Worm (Caenorhabditis elegans) whole organism, young adult: ENCODE measurements around the gene C17C3.9.
A peak's percentile ranks its signal among the peaks of the same experiment; 100 is the strongest.

Experiments
- B0336.3 ChIP-seq: fragments of 200-800 bp; sonication (Bioruptor generic); IDR thresholded peaks from 2 replicates; pipeline ENCODE4 v1.3.6; 2022; ENCODE audit warnings: missing genetic modification characterization, missing compliant biosample characterization
- C06A6.2 ChIP-seq: fragments of 200-800 bp; sonication (Bioruptor generic); conservative IDR thresholded peaks from 2 replicates; pipeline ENCODE4 v1.3.6; 2022; ENCODE audit warnings: missing genetic modification characterization, missing compliant biosample characterization
- F57A8.1 ChIP-seq: fragments of 200-800 bp; sonication (Bioruptor generic); optimal IDR thresholded peaks from 2 replicates; lab custom pipeline; 2018; ENCODE audit warnings: mild to moderate bottlenecking, missing genetic modification characterization, moderate library complexity, missing compliant biosample characterization
- K11D2.4 ChIP-seq: fragments of 200-800 bp; sonication (Bioruptor generic); IDR thresholded peaks from 2 replicates; pipeline ENCODE4 v1.3.6; 2022; ENCODE audit warnings: missing genetic modification reagents, missing genetic modification characterization, missing compliant biosample characterization
- T26A5.8 ChIP-seq: sonication (generic microtip); optimal IDR thresholded peaks from 2 replicates; lab custom pipeline; 2016; ENCODE audit warnings: missing genetic modification characterization, missing compliant biosample characterization
- Y53G8AR.9 ChIP-seq: fragments of 200-800 bp; sonication (Bioruptor generic); conservative IDR thresholded peaks from 2 replicates; pipeline ENCODE4 v1.3.6; 2022; ENCODE audit warnings: missing genetic modification reagents, missing genetic modification characterization, missing compliant biosample characterization
- Y67H2A.10 ChIP-seq: fragments of 200-800 bp; sonication (Bioruptor generic); conservative IDR thresholded peaks from 2 replicates; pipeline ENCODE4 v1.3.6; 2022; ENCODE audit warnings: missing genetic modification reagents, missing genetic modification characterization, missing compliant biosample characterization
- Y79H2A.3 ChIP-seq: fragments of 200-800 bp; sonication (Bioruptor generic); conservative IDR thresholded peaks from 2 replicates; pipeline ENCODE4 v1.3.6; 2022; ENCODE audit warnings: missing genetic modification reagents, missing genetic modification characterization, missing compliant biosample characterization
- ZK185.1 ChIP-seq: sonication (generic microtip); optimal IDR thresholded peaks from 2 replicates; lab custom pipeline; 2016; ENCODE audit warnings: mild to moderate bottlenecking, missing genetic modification characterization, missing compliant biosample characterization; ENCODE audit not compliant: poor library complexity, severe bottlenecking
- athp-1 ChIP-seq: sonication (generic microtip); optimal IDR thresholded peaks from 2 replicates; lab custom pipeline; 2017; ENCODE audit warnings: mild to moderate bottlenecking, missing genetic modification characterization, missing compliant biosample characterization
- attf-6 ChIP-seq: fragments of 200-800 bp; sonication (Bioruptor generic); IDR thresholded peaks from 2 replicates; pipeline ENCODE4 v1.3.6; 2022; ENCODE audit warnings: missing genetic modification reagents, missing genetic modification characterization, missing compliant biosample characterization
- cebp-2 ChIP-seq: fragments of 200-800 bp; sonication (Bioruptor generic); IDR thresholded peaks from 2 replicates; pipeline ENCODE4 v1.3.6; 2022; ENCODE audit warnings: missing genetic modification characterization, missing compliant biosample characterization
- ceh-100 ChIP-seq: fragments of 200-800 bp; sonication (Bioruptor generic); IDR thresholded peaks from 2 replicates; pipeline ENCODE4 v1.3.6; 2022; ENCODE audit warnings: missing genetic modification reagents, missing genetic modification characterization, missing compliant biosample characterization
- ceh-27 ChIP-seq: fragments of 200-800 bp; sonication (Bioruptor generic); optimal IDR thresholded peaks from 2 replicates; lab custom pipeline; 2018; ENCODE audit warnings: mild to moderate bottlenecking, missing genetic modification characterization, moderate library complexity, missing compliant biosample characterization
- ceh-40 ChIP-seq: fragments of 200-800 bp; sonication (Bioruptor generic); IDR thresholded peaks from 2 replicates; pipeline ENCODE4 v1.3.6; 2022; ENCODE audit warnings: missing genetic modification characterization, missing compliant biosample characterization
- chd-7 ChIP-seq: sonication (generic microtip); optimal IDR thresholded peaks from 2 replicates; lab custom pipeline; 2016; ENCODE audit warnings: mild to moderate bottlenecking, missing genetic modification characterization, moderate library complexity, missing compliant biosample characterization
- die-1 ChIP-seq: sonication (generic microtip); optimal IDR thresholded peaks from 2 replicates; lab custom pipeline; 2016; ENCODE audit warnings: missing genotype, mild to moderate bottlenecking, missing genetic modification characterization, missing compliant biosample characterization
- dpl-1 ChIP-seq: fragments of 150-350 bp; optimal IDR thresholded peaks from 2 replicates; lab custom pipeline; 2014; ENCODE audit warnings: missing biosample characterization, missing genetic modification reagents, missing genetic modification characterization
- efl-1 ChIP-seq: fragments of 150-350 bp; optimal IDR thresholded peaks from 2 replicates; lab custom pipeline; 2014; ENCODE audit warnings: missing biosample characterization, missing genetic modification reagents, missing genetic modification characterization
- egl-18 ChIP-seq: fragments of 200-800 bp; sonication (Bioruptor generic); IDR thresholded peaks from 2 replicates; pipeline ENCODE4 v1.3.6; 2022; ENCODE audit warnings: missing genetic modification reagents, missing genetic modification characterization, missing compliant biosample characterization
- ekl-4 ChIP-seq: fragments of 200-800 bp; sonication (Bioruptor generic); IDR thresholded peaks from 2 replicates; pipeline ENCODE4 v1.3.6; 2022; ENCODE audit warnings: missing genetic modification reagents, missing genetic modification characterization, missing compliant biosample characterization
- fkh-3 ChIP-seq: sonication (generic microtip); optimal IDR thresholded peaks from 2 replicates; lab custom pipeline; 2016; ENCODE audit warnings: mild to moderate bottlenecking, missing genetic modification characterization, missing compliant biosample characterization
- hmg-20 ChIP-seq: fragments of 200-800 bp; sonication (Bioruptor generic); IDR thresholded peaks from 2 replicates; pipeline ENCODE4 v1.3.6; 2022; ENCODE audit warnings: missing genetic modification reagents, missing genetic modification characterization, missing compliant biosample characterization
- hrde-1 ChIP-seq: sonication (generic microtip); optimal IDR thresholded peaks from 2 replicates; lab custom pipeline; 2016; ENCODE audit warnings: missing genetic modification characterization, mild to moderate bottlenecking, missing compliant biosample characterization, moderate library complexity, missing genotype, missing genetic modification reagents, borderline replicate concordance
- let-607 ChIP-seq, 2 experiments: fragments of 200-800 bp in 1 of 2; sonication (Bioruptor generic) in 1 of 2; sonication (generic microtip) in 1 of 2; optimal IDR thresholded peaks; 2 replicates each; lab custom pipeline; 2016 to 2018; ENCODE audit warnings: mild to moderate bottlenecking in 2 of 2, missing compliant biosample characterization in 2 of 2, missing genetic modification characterization in 2 of 2, moderate library complexity in 2 of 2, missing genotype in 1 of 2
- lin-54 ChIP-seq: fragments of 200-800 bp; sonication (Bioruptor generic); optimal IDR thresholded peaks from 2 replicates; lab custom pipeline; 2018; ENCODE audit warnings: mild to moderate bottlenecking, missing genetic modification characterization, missing compliant biosample characterization
- lir-1 ChIP-seq: fragments of 200-800 bp; sonication (Bioruptor generic); conservative IDR thresholded peaks from 2 replicates; pipeline ENCODE4 v1.3.6; 2022; ENCODE audit warnings: missing genetic modification reagents, missing genetic modification characterization, missing compliant biosample characterization
- madf-10 ChIP-seq: sonication (generic microtip); optimal IDR thresholded peaks from 2 replicates; lab custom pipeline; 2016; ENCODE audit warnings: mild to moderate bottlenecking, missing genetic modification characterization, missing compliant biosample characterization
- mcd-1 ChIP-seq: fragments of 200-800 bp; sonication (Bioruptor generic); IDR thresholded peaks from 2 replicates; pipeline ENCODE4 v1.3.6; 2022; ENCODE audit warnings: missing genetic modification reagents, missing genetic modification characterization, missing compliant biosample characterization
- mel-28 ChIP-seq: sonication (generic microtip); optimal IDR thresholded peaks from 2 replicates; lab custom pipeline; 2016; ENCODE audit warnings: borderline replicate concordance, mild to moderate bottlenecking, missing genetic modification characterization, missing compliant biosample characterization
- nfya-1 ChIP-seq: sonication (generic microtip); optimal IDR thresholded peaks from 2 replicates; lab custom pipeline; 2017; ENCODE audit warnings: antibody characterized with exemption, missing compliant biosample characterization, missing genetic modification characterization, borderline replicate concordance; ENCODE audit not compliant: insufficient read depth
- nfya-2 ChIP-seq: fragments of 200-800 bp; sonication (Bioruptor generic); IDR thresholded peaks from 2 replicates; pipeline ENCODE4 v1.3.6; 2022; ENCODE audit warnings: missing genetic modification reagents, missing genetic modification characterization, missing compliant biosample characterization
- nfyb-1 ChIP-seq: fragments of 200-800 bp; sonication (Bioruptor generic); IDR thresholded peaks from 2 replicates; pipeline ENCODE4 v1.3.6; 2022; ENCODE audit warnings: missing genetic modification reagents, missing genetic modification characterization, missing compliant biosample characterization
- nhr-80 ChIP-seq: sonication (generic microtip); optimal IDR thresholded peaks from 2 replicates; lab custom pipeline; 2016; ENCODE audit warnings: missing genetic modification characterization, missing compliant biosample characterization
- pbrm-1 ChIP-seq: fragments of 200-800 bp; sonication (Bioruptor generic); IDR thresholded peaks from 2 replicates; pipeline ENCODE4 v1.3.6; 2022; ENCODE audit warnings: missing genetic modification reagents, missing genetic modification characterization, missing compliant biosample characterization
- pha-4 ChIP-seq: fragments of 150-350 bp; sonication (generic microtip); optimal IDR thresholded peaks from 2 replicates; lab custom pipeline; 2014; ENCODE audit warnings: missing biosample characterization, missing genetic modification reagents, missing genetic modification characterization
- sdz-38 ChIP-seq: sonication (generic microtip); optimal IDR thresholded peaks from 2 replicates; lab custom pipeline; 2016; ENCODE audit warnings: missing genotype, missing genetic modification characterization, missing compliant biosample characterization
- snpc-4 ChIP-seq, 5 experiments: fragments of 150-350 bp in 1 of 5; sonication (generic microtip) in 4 of 5; optimal IDR thresholded peaks; 2 replicates each; lab custom pipeline; 2014 to 2018; ENCODE audit warnings: missing genetic modification characterization in 5 of 5, missing biosample characterization in 3 of 5, antibody characterized with exemption in 2 of 5, mild to moderate bottlenecking in 2 of 5, missing compliant biosample characterization in 2 of 5, missing genotype in 2 of 5, moderate library complexity in 2 of 5, missing genetic modification reagents in 1 of 5
- sptf-2 ChIP-seq: fragments of 200-800 bp; sonication (Bioruptor generic); optimal IDR thresholded peaks from 2 replicates; lab custom pipeline; 2018; ENCODE audit warnings: mild to moderate bottlenecking, missing genetic modification characterization, missing compliant biosample characterization
- tbx-9 ChIP-seq: sonication (generic microtip); optimal IDR thresholded peaks from 2 replicates; lab custom pipeline; 2016; ENCODE audit warnings: borderline replicate concordance, missing genetic modification characterization, inconsistent platforms, missing compliant biosample characterization
- unc-62 ChIP-seq: fragments of 150-350 bp; optimal IDR thresholded peaks from 2 replicates; lab custom pipeline; 2014; ENCODE audit warnings: missing biosample characterization, missing genetic modification reagents, missing genetic modification characterization
- xnd-1 ChIP-seq: sonication (generic microtip); optimal IDR thresholded peaks from 2 replicates; lab custom pipeline; 2016; ENCODE audit warnings: missing genotype, missing genetic modification reagents, missing genetic modification characterization, missing compliant biosample characterization
- zfh-2 ChIP-seq: fragments of 200-800 bp; sonication (Bioruptor generic); conservative IDR thresholded peaks from 2 replicates; pipeline ENCODE4 v1.3.6; 2022; ENCODE audit warnings: missing genetic modification reagents, missing genetic modification characterization, missing compliant biosample characterization
- ztf-18 ChIP-seq: sonication (generic microtip); optimal IDR thresholded peaks from 2 replicates; lab custom pipeline; 2016; ENCODE audit warnings: missing genotype, mild to moderate bottlenecking, missing genetic modification characterization, missing compliant biosample characterization
- ztf-28 ChIP-seq: fragments of 200-800 bp; sonication (Bioruptor generic); IDR thresholded peaks from 2 replicates; pipeline ENCODE4 v1.3.6; 2022; ENCODE audit warnings: missing genetic modification reagents, missing genetic modification characterization, missing compliant biosample characterization
- ztf-3 ChIP-seq: fragments of 200-800 bp; sonication (Bioruptor generic); optimal IDR thresholded peaks from 2 replicates; lab custom pipeline; 2018; ENCODE audit warnings: mild to moderate bottlenecking, missing genetic modification characterization, missing compliant biosample characterization
- ztf-6 ChIP-seq: fragments of 200-800 bp; sonication (Bioruptor generic); IDR thresholded peaks from 2 replicates; pipeline ENCODE4 v1.3.6; 2022; ENCODE audit warnings: missing genetic modification reagents, missing genetic modification characterization, missing compliant biosample characterization

Gene C17C3.9

DNA sequence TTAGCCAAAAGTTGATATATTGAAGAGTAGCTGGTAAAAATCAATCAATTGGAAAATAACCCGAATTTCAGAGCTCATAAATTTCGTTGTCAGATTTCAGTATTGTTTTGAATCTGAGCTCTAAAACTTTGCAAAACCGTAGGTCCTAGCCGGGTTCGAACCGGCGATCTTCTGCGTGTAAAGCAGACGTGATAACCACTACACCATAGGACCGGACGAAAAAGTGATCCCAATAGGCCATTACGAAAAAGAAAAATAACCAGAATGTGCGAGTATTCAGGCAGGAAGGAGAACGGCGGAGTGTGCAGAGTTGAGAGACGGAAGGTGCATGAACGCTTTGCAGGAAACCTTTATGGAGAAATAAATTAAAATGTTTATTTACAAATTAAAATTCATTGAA is 45.0 kb upstream of the C17C3.9 start (continued):
- no peak for TF ChIP-seq hmg-20 (GFP tag; lab: Robert Waterston, UW)
- TF ChIP-seq T26A5.8 (tag; lab: Kevin White, UChicago): no peak
- peak; percentile 53; the same call in 1 of the 2 replicates for TF ChIP-seq ceh-100 (GFP tag; lab: Robert Waterston, UW)
- no peak for TF ChIP-seq dpl-1 (GFP tag; lab: Kevin White, UChicago)
- no peak for TF ChIP-seq C06A6.2 (GFP tag; lab: Robert Waterston, UW)
- no peak for TF ChIP-seq sdz-38 (tag; lab: Kevin White, UChicago)
- TF ChIP-seq Y79H2A.3 (GFP tag; lab: Robert Waterston, UW): no peak
- TF ChIP-seq ztf-18 (tag; lab: Kevin White, UChicago): peak; percentile 47
- TF ChIP-seq egl-18 (GFP tag; lab: Robert Waterston, UW): no peak
- peak; percentile 40; the same call in 1 of the 2 replicates for TF ChIP-seq ekl-4 (GFP tag; lab: Robert Waterston, UW)
- 0 out of 2 replicates have a peak, but pooled peaks have one; percentile 28 for TF ChIP-seq B0336.3 (GFP tag; lab: Robert Waterston, UW)
- no peak for TF ChIP-seq nfya-1 (tag; lab: Kevin White, UChicago)
- no peak for TF ChIP-seq sptf-2 (GFP tag; lab: Kevin White, UChicago)
- TF ChIP-seq nhr-80 (tag; lab: Kevin White, UChicago): peak; percentile 28
- no peak for TF ChIP-seq efl-1 (GFP tag; lab: Kevin White, UChicago)
- TF ChIP-seq attf-6 (GFP tag; lab: Robert Waterston, UW): peak; percentile 70
- TF ChIP-seq athp-1 (tag; lab: Kevin White, UChicago): peak; percentile 50
- TF ChIP-seq lin-54 (GFP tag; lab: Kevin White, UChicago): peak; percentile 58
- TF ChIP-seq lir-1 (GFP tag; lab: Robert Waterston, UW): no peak
- no peak for TF ChIP-seq Y53G8AR.9
- TF ChIP-seq ceh-27 (GFP tag; lab: Kevin White, UChicago): peak; percentile 50
- TF ChIP-seq ztf-3 (GFP tag; lab: Kevin White, UChicago): no peak
- no peak for TF ChIP-seq Y67H2A.10 (GFP tag; lab: Robert Waterston, UW)
- TF ChIP-seq nfya-2 (GFP tag; lab: Robert Waterston, UW): no peak
- no peak for TF ChIP-seq hrde-1 (tag; lab: Kevin White, UChicago)
- no peak for TF ChIP-seq ztf-28 (GFP tag; lab: Robert Waterston, UW)
- no peak for TF ChIP-seq xnd-1 (tag; lab: Kevin White, UChicago)
- no peak for TF ChIP-seq tbx-9
- peak; percentile 69 for TF ChIP-seq die-1 (tag; lab: Kevin White, UChicago)
- 0 out of 2 replicates have a peak, but pooled peaks have one; percentile 46 for TF ChIP-seq mcd-1 (GFP tag; lab: Robert Waterston, UW)
- no peak for TF ChIP-seq zfh-2 (GFP tag; lab: Robert Waterston, UW)
- peak; percentile 54 for TF ChIP-seq snpc-4 (GFP tag; optimal IDR thresholded peaks at IDR 0.05; lab: Kevin White, UChicago)
- TF ChIP-seq snpc-4 (tag; optimal IDR thresholded peaks at IDR 0.05; lab: Kevin White, UChicago): peak; percentile 25 to 86 (median 70)
- TF ChIP-seq mel-28 (tag; lab: Kevin White, UChicago): no peak
- peak; percentile 56 for TF ChIP-seq chd-7
- peak; percentile 17 to 31 for TF ChIP-seq let-607 (tag; optimal IDR thresholded peaks at IDR 0.05; lab: Kevin White, UChicago)
- no peak for TF ChIP-seq pbrm-1 (GFP tag; lab: Robert Waterston, UW)
- no peak for TF ChIP-seq F57A8.1 (GFP tag; lab: Kevin White, UChicago)
- TF ChIP-seq madf-10 (tag; lab: Kevin White, UChicago): peak; percentile 1
- no peak for TF ChIP-seq pha-4 (tag; lab: Kevin White, UChicago)
- TF ChIP-seq fkh-3 (tag; lab: Kevin White, UChicago): no peak
- peak; percentile 51 for TF ChIP-seq ZK185.1 (tag; lab: Kevin White, UChicago)
- no peak for TF ChIP-seq K11D2.4
- TF ChIP-seq ceh-40: peak; percentile 59; the same call in 1 of the 2 replicates
- peak; percentile 72; the same call in 1 of the 2 replicates for TF ChIP-seq nfyb-1
- TF ChIP-seq unc-62 (GFP tag; lab: Kevin White, UChicago): no peak
- no peak for TF ChIP-seq ztf-6
- peak; percentile 60; the same call in 1 of the 2 replicates for TF ChIP-seq cebp-2 (GFP tag; lab: Robert Waterston, UW)
